Worm (Caenorhabditis elegans) whole organism, midembryonic: ENCODE data around the gene spp-9.

ENCODE experiments used
- T22C8.4 ChIP-seq: fragments of 200-800 bp; sonication (Bioruptor generic); IDR thresholded peaks from 2 replicates; pipeline ENCODE4 v1.3.6; 2022; ENCODE audit warnings: missing genetic modification characterization, missing compliant biosample characterization
- cog-1 ChIP-seq: sonication (generic microtip); optimal IDR thresholded peaks from 2 replicates; lab custom pipeline; 2016; ENCODE audit warnings: missing genetic modification characterization, missing compliant biosample characterization
- flt-1 ChIP-seq: fragments of 200-800 bp; sonication (Bioruptor generic); IDR thresholded peaks from 2 replicates; pipeline ENCODE4 v1.3.6; 2022; ENCODE audit warnings: missing genetic modification characterization, missing compliant biosample characterization
- klf-2 ChIP-seq: fragments of 200-800 bp; sonication (Bioruptor generic); conservative IDR thresholded peaks from 2 replicates; pipeline ENCODE4 v1.3.6; 2022; ENCODE audit warnings: missing genetic modification reagents, missing genetic modification characterization, missing compliant biosample characterization
- med-1 ChIP-seq: sonication (generic microtip); optimal IDR thresholded peaks from 2 replicates; lab custom pipeline; 2017; ENCODE audit warnings: missing genetic modification characterization, mild to moderate bottlenecking, missing compliant biosample characterization, antibody characterized with exemption, missing genetic modification reagents; ENCODE audit not compliant: insufficient read depth
- ref-1 ChIP-seq: fragments of 200-800 bp; sonication (Bioruptor generic); conservative IDR thresholded peaks from 2 replicates; pipeline ENCODE4 v1.3.6; 2022; ENCODE audit warnings: missing genetic modification reagents, missing genetic modification characterization, missing compliant biosample characterization
- tab-1 ChIP-seq: fragments of 200-800 bp; sonication (Bioruptor generic); IDR thresholded peaks from 2 replicates; pipeline ENCODE4 v1.3.6; 2022; ENCODE audit warnings: missing genetic modification characterization, missing compliant biosample characterization
- ztf-23 ChIP-seq: fragments of 200-800 bp; sonication (Bioruptor generic); IDR thresholded peaks from 2 replicates; pipeline ENCODE4 v1.3.6; 2022; ENCODE audit warnings: missing genetic modification reagents, missing genetic modification characterization, missing compliant biosample characterization
- ztf-29 ChIP-seq: fragments of 200-800 bp; sonication (Bioruptor generic); IDR thresholded peaks from 2 replicates; pipeline ENCODE4 v1.3.6; 2022; ENCODE audit warnings: missing genetic modification reagents, missing genetic modification characterization, missing compliant biosample characterization

Gene spp-9

ce11 chrX:11534443-11534842 is 46.9 kb downstream of the spp-9 start:
- TF ChIP-seq ztf-23 (GFP tag; lab: Robert Waterston, UW) (no peak), tab-1 (GFP tag; lab: Robert Waterston, UW) (no peak), ref-1 (GFP tag; lab: Robert Waterston, UW) (no peak), flt-1 (GFP tag; lab: Robert Waterston, UW) (no peak), med-1 (GFP tag; lab: Kevin White, UChicago) (no peak), cog-1 (tag; lab: Kevin White, UChicago) (no peak), ztf-29 (GFP tag; lab: Robert Waterston, UW) (no peak), T22C8.4 (GFP tag; lab: Robert Waterston, UW) (no peak), klf-2 (GFP tag; lab: Robert Waterston, UW) (no peak)

ce11 chrX:11536408-11536807 is 48.8 kb downstream of the spp-9 start, which contains the start of gene C35C5.9:
Gene C35C5.9 (plus strand): TSS chrX:11536568.
- TF ChIP-seq tab-1 (GFP tag; lab: Robert Waterston, UW) = no peak

ce11 chrX:11537240-11537764 is 49.7 kb downstream of the spp-9 start, which contains the start of gene gcp-2.2:
Gene gcp-2.2 (plus strand): TSS chrX:11537714.
- TF ChIP-seq klf-2 (GFP tag; lab: Robert Waterston, UW) (no peak), T22C8.4 (GFP tag; lab: Robert Waterston, UW) (no peak), cog-1 (tag; lab: Kevin White, UChicago) (no peak), med-1 (GFP tag; lab: Kevin White, UChicago) (no peak), ref-1 (GFP tag; lab: Robert Waterston, UW) (no peak), ztf-29 (GFP tag; lab: Robert Waterston, UW) (no peak), ztf-23 (GFP tag; lab: Robert Waterston, UW) (no peak), flt-1 (GFP tag; lab: Robert Waterston, UW) (no peak), tab-1 (GFP tag; lab: Robert Waterston, UW) (no peak)
